Fruit fly (Drosophila melanogaster) whole organism, pupa: ENCODE data around the gene CG9500.

Experiments used
- CG13204 ChIP-seq: fragments of 200-800 bp; sonication (Bioruptor generic); optimal IDR thresholded peaks from 2 replicates; lab custom pipeline; 2018; ENCODE audit warnings: missing biosample characterization, mild to moderate bottlenecking, missing genetic modification characterization, moderate library complexity
- CG14655 ChIP-seq: fragments of 200-800 bp; sonication (Bioruptor generic); optimal IDR thresholded peaks from 3 replicates; lab custom pipeline; 2017; ENCODE audit warnings: mild to moderate bottlenecking, missing biosample characterization, missing genetic modification reagents, missing genetic modification characterization
- CG17806 ChIP-seq: fragments of 200-800 bp; sonication (Bioruptor generic); optimal IDR thresholded peaks from 2 replicates; lab custom pipeline; 2018; ENCODE audit warnings: missing biosample characterization, mild to moderate bottlenecking, missing genetic modification characterization, moderate library complexity
- CG4496 ChIP-seq: fragments of 200-800 bp; sonication (Bioruptor generic); IDR thresholded peaks from 3 replicates; pipeline ENCODE4 v1.3.6; 2022; ENCODE audit warnings: missing biosample characterization, missing genetic modification characterization
- CG8159 ChIP-seq: fragments of 200-800 bp; sonication (Bioruptor generic); optimal IDR thresholded peaks from 3 replicates; lab custom pipeline; 2018; ENCODE audit warnings: missing biosample characterization, mild to moderate bottlenecking, missing genetic modification characterization, moderate library complexity
- EcR ChIP-seq: fragments of 200-800 bp; sonication (Bioruptor generic); optimal IDR thresholded peaks from 3 replicates; lab custom pipeline; 2019; ENCODE audit warnings: missing biosample characterization, missing genetic modification characterization, mild to moderate bottlenecking, moderate library complexity, missing genetic modification reagents
- gl ChIP-seq: fragments of 200-800 bp; sonication (Bioruptor generic); optimal IDR thresholded peaks from 2 replicates; lab custom pipeline; 2018; ENCODE audit warnings: missing biosample characterization, mild to moderate bottlenecking, missing genetic modification characterization

- TF ChIP-seq CG14655 (GFP tag; lab: Kevin White, UChicago) (no peak), CG8159 (no peak), CG13204 (no peak), CG17806 (tag; lab: Kevin White, UChicago) (no peak), EcR (no peak), gl (tag; lab: Kevin White, UChicago) (no peak), CG4496 (no peak)
Measured at dm6 chr2L:6308651-6309050, 49.5 kb downstream of the CG9500 start, which contains the start of the genes CG43922 and CG13984.
